Worm (Caenorhabditis elegans) whole organism, mixed stage, embryonic: ENCODE results near the gene srd-29.

ENCODE experiments used
- lsy-2 ChIP-seq: fragments of 150-350 bp; optimal IDR thresholded peaks from 2 replicates; lab custom pipeline; 2014; ENCODE audit warnings: missing biosample characterization, missing genetic modification characterization
- mep-1 ChIP-seq: fragments of 150-350 bp; optimal IDR thresholded peaks from 2 replicates; lab custom pipeline; 2017; ENCODE audit warnings: missing biosample characterization, missing genetic modification reagents, missing genetic modification characterization, inconsistent platforms
- nhr-12 ChIP-seq: fragments of 150-350 bp; optimal IDR thresholded peaks from 2 replicates; lab custom pipeline; 2014; ENCODE audit warnings: missing biosample characterization, missing genetic modification characterization
- pha-4 ChIP-seq: fragments of 150-350 bp; optimal IDR thresholded peaks from 2 replicates; lab custom pipeline; 2018; ENCODE audit warnings: missing biosample characterization, missing genetic modification reagents, missing genetic modification characterization
- sem-2 ChIP-seq: fragments of 200-800 bp; sonication (Bioruptor generic); optimal IDR thresholded peaks from 2 replicates; lab custom pipeline; 2018; ENCODE audit warnings: mild to moderate bottlenecking, missing genetic modification characterization, missing compliant biosample characterization
- sptf-1 ChIP-seq: sonication (generic microtip); optimal IDR thresholded peaks from 2 replicates; lab custom pipeline; 2017; ENCODE audit warnings: mild to moderate bottlenecking, missing genetic modification characterization, moderate library complexity, missing compliant biosample characterization

ce11 chrV:7604858-7605257 is 30.7 kb upstream of the srd-29 start, which contains the start of gene clec-213:
- TF ChIP-seq lsy-2 (tag; lab: Kevin White, UChicago): no peak
- TF ChIP-seq sptf-1: no peak
- TF ChIP-seq pha-4 (tag; lab: Kevin White, UChicago): no peak
- TF ChIP-seq sem-2 (GFP tag; lab: Kevin White, UChicago): no peak
- TF ChIP-seq nhr-12: no peak
- no peak for TF ChIP-seq mep-1 (tag; lab: Kevin White, UChicago)
